Worm (Caenorhabditis elegans) whole organism, L4 larva: ENCODE measurements around the gene C03A3.2.
A peak's percentile ranks its signal among the peaks of the same experiment; 100 is the strongest.

Experiments used
- D1046.2 ChIP-seq: fragments of 200-800 bp; sonication (Bioruptor generic); IDR thresholded peaks from 2 replicates; pipeline ENCODE4 v1.3.6; 2022; ENCODE audit warnings: missing genetic modification characterization, missing compliant biosample characterization
- F10B5.3 ChIP-seq: sonication (generic microtip); optimal IDR thresholded peaks from 2 replicates; lab custom pipeline; 2016; ENCODE audit warnings: mild to moderate bottlenecking, missing genetic modification characterization, missing compliant biosample characterization
- F26F4.8 ChIP-seq: fragments of 200-800 bp; sonication (Bioruptor generic); conservative IDR thresholded peaks from 2 replicates; pipeline ENCODE4 v1.3.6; 2022; ENCODE audit warnings: missing genetic modification characterization, missing compliant biosample characterization
- F37D6.2 ChIP-seq: sonication (generic microtip); optimal IDR thresholded peaks from 2 replicates; lab custom pipeline; 2016; ENCODE audit warnings: mild to moderate bottlenecking, missing genetic modification characterization, missing compliant biosample characterization
- F49E8.2 ChIP-seq: sonication (generic microtip); optimal IDR thresholded peaks from 2 replicates; lab custom pipeline; 2016; ENCODE audit warnings: missing compliant biosample characterization, mild to moderate bottlenecking, missing genetic modification characterization, borderline replicate concordance
- Y105C5A.15 ChIP-seq: fragments of 200-800 bp; sonication (Bioruptor generic); IDR thresholded peaks from 2 replicates; pipeline ENCODE4 v1.3.6; 2022; ENCODE audit warnings: missing genetic modification characterization, missing compliant biosample characterization
- Y48G9A.11 ChIP-seq: fragments of 200-800 bp; sonication (Bioruptor generic); IDR thresholded peaks from 2 replicates; pipeline ENCODE4 v1.3.6; 2022; ENCODE audit warnings: missing genetic modification reagents, missing genetic modification characterization, missing compliant biosample characterization
- Y75B8A.6 ChIP-seq: fragments of 200-800 bp; sonication (Bioruptor generic); IDR thresholded peaks from 2 replicates; pipeline ENCODE4 v1.3.6; 2022; ENCODE audit warnings: missing genetic modification reagents, missing genetic modification characterization, missing compliant biosample characterization
- ama-1 ChIP-seq: fragments of 150-350 bp; optimal IDR thresholded peaks from 2 replicates; lab custom pipeline; 2014; ENCODE audit warnings: inconsistent platforms, mixed read lengths
- attf-4 ChIP-seq: sonication (generic microtip); optimal IDR thresholded peaks from 3 replicates; lab custom pipeline; 2017; ENCODE audit warnings: missing biosample characterization, missing genetic modification characterization
- ceh-32 ChIP-seq: sonication (generic microtip); optimal IDR thresholded peaks from 2 replicates; lab custom pipeline; 2016; ENCODE audit warnings: mild to moderate bottlenecking, missing genetic modification characterization, missing compliant biosample characterization; ENCODE audit not compliant: poor library complexity
- ceh-82 ChIP-seq: sonication (generic microtip); optimal IDR thresholded peaks from 2 replicates; lab custom pipeline; 2017; ENCODE audit warnings: missing biosample characterization, missing genetic modification characterization
- daf-12 ChIP-seq: fragments of 150-350 bp; optimal IDR thresholded peaks from 2 replicates; lab custom pipeline; 2014; ENCODE audit warnings: missing biosample characterization, missing genetic modification reagents, missing genetic modification characterization
- daf-19 ChIP-seq: fragments of 200-800 bp; sonication (Bioruptor generic); conservative IDR thresholded peaks from 2 replicates; pipeline ENCODE4 v1.3.6; 2022; ENCODE audit warnings: missing genetic modification characterization, missing compliant biosample characterization
- daf-8 ChIP-seq: fragments of 200-800 bp; sonication (Bioruptor generic); IDR thresholded peaks from 2 replicates; pipeline ENCODE4 v1.3.6; 2022; ENCODE audit warnings: missing genetic modification characterization, missing compliant biosample characterization
- dmd-6 ChIP-seq: fragments of 200-800 bp; sonication (Bioruptor generic); IDR thresholded peaks from 2 replicates; pipeline ENCODE4 v1.3.6; 2022; ENCODE audit warnings: missing genetic modification reagents, missing genetic modification characterization, missing compliant biosample characterization
- dmd-8 ChIP-seq: fragments of 200-800 bp; sonication (Bioruptor generic); IDR thresholded peaks from 2 replicates; pipeline ENCODE4 v1.3.6; 2022; ENCODE audit warnings: missing genetic modification characterization, missing compliant biosample characterization
- dmd-9 ChIP-seq: fragments of 200-800 bp; sonication (Bioruptor generic); IDR thresholded peaks from 2 replicates; pipeline ENCODE4 v1.3.6; 2022; ENCODE audit warnings: missing genetic modification reagents, missing genetic modification characterization, missing compliant biosample characterization
- egl-43 ChIP-seq: fragments of 200-800 bp; sonication (Bioruptor generic); IDR thresholded peaks from 2 replicates; pipeline ENCODE4 v1.3.6; 2022; ENCODE audit warnings: missing genetic modification reagents, missing genetic modification characterization, missing compliant biosample characterization
- fos-1 ChIP-seq: fragments of 150-350 bp; optimal IDR thresholded peaks from 2 replicates; lab custom pipeline; 2014; ENCODE audit warnings: missing biosample characterization, missing genetic modification characterization
- hif-1 ChIP-seq, 2 experiments: sonication (generic microtip); optimal IDR thresholded peaks; 2 replicates each; lab custom pipeline; 2016 to 2017; ENCODE audit warnings: missing compliant biosample characterization in 2 of 2, missing genetic modification characterization in 2 of 2, missing genetic modification reagents in 2 of 2, missing genotype in 2 of 2, mild to moderate bottlenecking in 1 of 2
- hmg-1.1 ChIP-seq: fragments of 200-800 bp; sonication (Bioruptor generic); IDR thresholded peaks from 2 replicates; pipeline ENCODE4 v1.3.6; 2022; ENCODE audit warnings: missing genetic modification reagents, missing genetic modification characterization, missing compliant biosample characterization
- lim-7 ChIP-seq: fragments of 200-800 bp; sonication (Bioruptor generic); IDR thresholded peaks from 2 replicates; pipeline ENCODE4 v1.3.6; 2022; ENCODE audit warnings: missing genetic modification characterization, missing compliant biosample characterization
- lin-1 ChIP-seq: fragments of 200-800 bp; sonication (Bioruptor generic); IDR thresholded peaks from 2 replicates; pipeline ENCODE4 v1.3.6; 2022; ENCODE audit warnings: missing genetic modification reagents, missing genetic modification characterization, missing compliant biosample characterization
- lin-13 ChIP-seq: fragments of 150-350 bp; optimal IDR thresholded peaks from 2 replicates; lab custom pipeline; 2014; ENCODE audit warnings: missing biosample characterization, missing genetic modification reagents, missing genetic modification characterization
- lin-15B ChIP-seq: fragments of 150-350 bp; sonication (generic microtip); optimal IDR thresholded peaks from 3 replicates; lab custom pipeline; 2014; ENCODE audit warnings: missing biosample characterization, missing genetic modification characterization
- lir-3 ChIP-seq: sonication (generic microtip); optimal IDR thresholded peaks from 2 replicates; lab custom pipeline; 2016; ENCODE audit warnings: mild to moderate bottlenecking, missing genetic modification characterization, missing compliant biosample characterization
- madf-9 ChIP-seq: fragments of 200-800 bp; sonication (Bioruptor generic); conservative IDR thresholded peaks from 2 replicates; pipeline ENCODE4 v1.3.6; 2022; ENCODE audit warnings: missing genetic modification reagents, missing genetic modification characterization, missing compliant biosample characterization
- mdl-1 ChIP-seq, 2 experiments: fragments of 150-350 bp in 1 of 2; sonication (generic microtip) in 1 of 2; optimal IDR thresholded peaks; 2 replicates each; lab custom pipeline; 2014 to 2017; ENCODE audit warnings: missing biosample characterization in 2 of 2, missing genetic modification characterization in 2 of 2
- mdt-29 ChIP-seq: fragments of 200-800 bp; sonication (Bioruptor generic); IDR thresholded peaks from 2 replicates; pipeline ENCODE4 v1.3.6; 2022; ENCODE audit warnings: missing genetic modification reagents, missing genetic modification characterization, missing compliant biosample characterization
- mes-2 ChIP-seq: sonication (generic microtip); optimal IDR thresholded peaks from 2 replicates; lab custom pipeline; 2016; ENCODE audit warnings: missing genotype, mild to moderate bottlenecking, missing genetic modification characterization, missing compliant biosample characterization; ENCODE audit not compliant: poor library complexity, severe bottlenecking
- mxl-2 ChIP-seq: fragments of 200-800 bp; sonication (Bioruptor generic); conservative IDR thresholded peaks from 2 replicates; pipeline ENCODE4 v1.3.6; 2022; ENCODE audit warnings: missing genetic modification reagents, missing genetic modification characterization, missing compliant biosample characterization
- mxl-3 ChIP-seq: fragments of 200-800 bp; sonication (Bioruptor generic); optimal IDR thresholded peaks from 2 replicates; lab custom pipeline; 2018; ENCODE audit warnings: mild to moderate bottlenecking, missing genetic modification characterization, missing compliant biosample characterization
- nhr-102 ChIP-seq: sonication (generic microtip); optimal IDR thresholded peaks from 2 replicates; lab custom pipeline; 2016; ENCODE audit warnings: mild to moderate bottlenecking, missing genetic modification characterization, moderate library complexity, missing compliant biosample characterization
- nhr-11 ChIP-seq: fragments of 150-350 bp; optimal IDR thresholded peaks from 2 replicates; lab custom pipeline; 2014; ENCODE audit warnings: missing biosample characterization, missing genetic modification characterization
- nhr-111 ChIP-seq: fragments of 200-800 bp; sonication (Bioruptor generic); optimal IDR thresholded peaks from 2 replicates; lab custom pipeline; 2018; ENCODE audit warnings: mild to moderate bottlenecking, missing genetic modification characterization, missing compliant biosample characterization
- nhr-237 ChIP-seq: sonication (generic microtip); optimal IDR thresholded peaks from 2 replicates; lab custom pipeline; 2017; ENCODE audit warnings: missing biosample characterization, missing genetic modification characterization
- nhr-25 ChIP-seq: sonication (generic microtip); optimal IDR thresholded peaks from 2 replicates; lab custom pipeline; 2017; ENCODE audit warnings: missing genetic modification characterization, mild to moderate bottlenecking, missing compliant biosample characterization, antibody characterized with exemption, moderate library complexity, borderline replicate concordance; ENCODE audit not compliant: insufficient read depth
- nhr-42 ChIP-seq: fragments of 200-800 bp; sonication (Bioruptor generic); IDR thresholded peaks from 2 replicates; pipeline ENCODE4 v1.3.6; 2022; ENCODE audit warnings: missing genetic modification characterization, missing compliant biosample characterization
- nhr-76 ChIP-seq: fragments of 150-350 bp; optimal IDR thresholded peaks from 2 replicates; lab custom pipeline; 2014; ENCODE audit warnings: missing biosample characterization, missing genetic modification characterization
- pha-4 ChIP-seq, 2 experiments: fragments of 150-350 bp in 1 of 2; fragments of 200-800 bp in 1 of 2; sonication (Bioruptor generic) in 1 of 2; IDR thresholded peaks in 1 of 2; optimal IDR thresholded peaks in 1 of 2; 2 replicates each; pipeline versions ENCODE4 v1.3.6 to Lab custom; 2014 to 2022; ENCODE audit warnings: missing genetic modification characterization in 2 of 2, missing genetic modification reagents in 2 of 2, missing biosample characterization in 1 of 2, missing compliant biosample characterization in 1 of 2
- pqm-1 ChIP-seq: sonication (generic microtip); optimal IDR thresholded peaks from 2 replicates; lab custom pipeline; 2017; ENCODE audit warnings: missing biosample characterization, missing genetic modification characterization
- saeg-2 ChIP-seq: fragments of 200-800 bp; sonication (Bioruptor generic); IDR thresholded peaks from 2 replicates; pipeline ENCODE4 v1.3.6; 2022; ENCODE audit warnings: missing genetic modification reagents, missing genetic modification characterization, missing compliant biosample characterization
- set-16 ChIP-seq: fragments of 200-800 bp; sonication (Bioruptor generic); IDR thresholded peaks from 2 replicates; pipeline ENCODE4 v1.3.6; 2022; ENCODE audit warnings: missing genetic modification reagents, missing genetic modification characterization, missing compliant biosample characterization
- spr-3 ChIP-seq: fragments of 200-800 bp; sonication (Bioruptor generic); optimal IDR thresholded peaks from 2 replicates; lab custom pipeline; 2018; ENCODE audit warnings: mild to moderate bottlenecking, missing genetic modification characterization, missing compliant biosample characterization
- unc-130 ChIP-seq: sonication (generic microtip); optimal IDR thresholded peaks from 2 replicates; lab custom pipeline; 2016; ENCODE audit warnings: missing genetic modification reagents, missing genetic modification characterization, missing compliant biosample characterization
- unc-62 ChIP-seq, 3 experiments: fragments of 150-350 bp in 1 of 3; sonication (generic microtip); optimal IDR thresholded peaks in 2 of 3; peaks in 1 of 3; 1 replicate in 1 of 3; 2 replicates in 2 of 3; lab custom pipeline; 2014 to 2017; ENCODE audit warnings: missing biosample characterization in 3 of 3, missing genetic modification characterization in 3 of 3, missing genetic modification reagents in 3 of 3, missing genotype in 1 of 3
- zfp-3 ChIP-seq: fragments of 200-800 bp; sonication (Bioruptor generic); conservative IDR thresholded peaks from 2 replicates; pipeline ENCODE4 v1.3.6; 2022; ENCODE audit warnings: missing genetic modification reagents, missing genetic modification characterization, missing compliant biosample characterization
- zip-11 ChIP-seq: fragments of 200-800 bp; sonication (Bioruptor generic); IDR thresholded peaks from 2 replicates; pipeline ENCODE4 v1.3.6; 2022; ENCODE audit warnings: missing genetic modification characterization, missing compliant biosample characterization
- ztf-7 ChIP-seq: fragments of 150-350 bp; optimal IDR thresholded peaks from 2 replicates; lab custom pipeline; 2014; ENCODE audit warnings: missing biosample characterization, missing genetic modification characterization

The C03A3.2 gene

DNA sequence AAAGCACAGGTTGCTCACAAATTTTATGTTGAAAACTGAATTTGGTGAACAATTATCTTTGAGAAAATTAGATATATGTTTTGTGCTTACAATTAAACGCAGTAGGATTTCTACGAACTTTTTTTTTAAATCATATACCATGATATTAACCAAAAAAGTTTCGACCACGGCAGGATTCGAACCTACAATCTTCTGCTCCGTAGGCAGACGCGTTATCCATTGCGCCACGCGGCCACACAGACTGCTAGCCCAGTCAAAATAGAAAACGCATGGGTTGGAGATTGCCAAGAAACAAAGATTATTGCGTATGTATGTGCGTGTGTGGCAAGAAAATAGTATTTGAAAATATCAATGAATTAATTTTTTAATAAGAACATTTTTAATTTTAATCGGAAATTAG, 10.2 kb upstream of the C03A3.2 start (continued):
- TF ChIP-seq lir-3 (tag; lab: Kevin White, UChicago) (peak; percentile 52), hif-1 (tag; optimal IDR thresholded peaks at IDR 0.05; lab: Kevin White, UChicago) (peak in 1 of 2 experiments; percentile 47), Y48G9A.11 (GFP tag; lab: Robert Waterston, UW) (no peak), mdl-1 (tag; optimal IDR thresholded peaks at IDR 0.05; lab: Kevin White, UChicago) (peak in 1 of 2 experiments; percentile 16), zfp-3 (no peak; the same call in 1 of the 2 replicates), dmd-8 (GFP tag; lab: Robert Waterston, UW) (no peak), D1046.2 (GFP tag; lab: Robert Waterston, UW) (no peak), mxl-3 (GFP tag; lab: Kevin White, UChicago) (no peak), lin-15B (tag; lab: Kevin White, UChicago) (no peak), lin-13 (peak; percentile 44), daf-19 (GFP tag; lab: Robert Waterston, UW) (peak; percentile 83), Y105C5A.15 (GFP tag; lab: Robert Waterston, UW) (no peak), attf-4 (no peak), mes-2 (tag; lab: Kevin White, UChicago) (peak; percentile 76), pqm-1 (tag; lab: Kevin White, UChicago) (no peak), mxl-2 (GFP tag; lab: Robert Waterston, UW) (0 out of 2 replicates have a peak, but pooled peaks have one; percentile 4), egl-43 (no peak), mdt-29 (peak; percentile 63), hmg-1.1 (GFP tag; lab: Robert Waterston, UW) (peak; percentile 80), saeg-2 (no peak), lin-1 (GFP tag; lab: Robert Waterston, UW) (peak; percentile 91), nhr-102 (tag; lab: Kevin White, UChicago) (peak; percentile 73), nhr-25 (tag; lab: Kevin White, UChicago) (no peak), dmd-9 (no peak), spr-3 (GFP tag; lab: Kevin White, UChicago) (no peak), lim-7 (GFP tag; lab: Robert Waterston, UW) (no peak; the same call in 1 of the 2 replicates), dmd-6 (GFP tag; lab: Robert Waterston, UW) (peak; percentile 53), madf-9 (peak; percentile 68), nhr-237 (tag; lab: Kevin White, UChicago) (no peak), ceh-32 (tag; lab: Kevin White, UChicago) (no peak), Y75B8A.6 (GFP tag; lab: Robert Waterston, UW) (0 out of 2 replicates have a peak, but pooled peaks have one; percentile 76), nhr-42 (GFP tag; lab: Robert Waterston, UW) (no peak), daf-12 (tag; lab: Kevin White, UChicago) (no peak), nhr-11 (tag; lab: Kevin White, UChicago) (no peak), F37D6.2 (tag; lab: Kevin White, UChicago) (peak; percentile 33), zip-11 (GFP tag; lab: Robert Waterston, UW) (no peak), ama-1 (lab: Kevin White, UChicago) (no peak), set-16 (GFP tag; lab: Robert Waterston, UW) (no peak), unc-62 (GFP tag; optimal IDR thresholded peaks at IDR 0.05 in 1 of 2; lab: Kevin White, UChicago) (no peak), unc-62 (tag; optimal IDR thresholded peaks at IDR 0.05; lab: Kevin White, UChicago) (no peak), F49E8.2 (tag; lab: Kevin White, UChicago) (no peak), nhr-111 (GFP tag; lab: Kevin White, UChicago) (peak; percentile 59), F10B5.3 (tag; lab: Kevin White, UChicago) (peak; percentile 53), daf-8 (no peak), nhr-76 (tag; lab: Kevin White, UChicago) (no peak), unc-130 (GFP tag; lab: Kevin White, UChicago) (peak; percentile 70), F26F4.8 (0 out of 2 replicates have a peak, but pooled peaks have one; percentile 35), pha-4 (GFP tag; IDR thresholded peaks at IDR 0.05; lab: Robert Waterston, UW) (peak; percentile 78; the same call in 1 of the 2 replicates), pha-4 (tag; optimal IDR thresholded peaks at IDR 0.05; lab: Kevin White, UChicago) (no peak), ztf-7 (tag; lab: Kevin White, UChicago) (peak; percentile 61), fos-1 (tag; lab: Kevin White, UChicago) (no peak), ceh-82 (no peak)
